Worm (Caenorhabditis elegans) whole organism, L1 larva: Measurements from ENCODE around the gene R02D5.10.

ENCODE experiments used
- C34B4.2 ChIP-seq: sonication (generic microtip); optimal IDR thresholded peaks from 2 replicates; lab custom pipeline; 2017; ENCODE audit warnings: mild to moderate bottlenecking, missing genetic modification characterization, missing compliant biosample characterization
- Y116A8C.19 ChIP-seq: sonication (generic microtip); optimal IDR thresholded peaks from 2 replicates; lab custom pipeline; 2016; ENCODE audit warnings: missing compliant biosample characterization, missing genetic modification characterization, borderline replicate concordance
- alr-1 ChIP-seq: fragments of 200-800 bp; sonication (Bioruptor generic); optimal IDR thresholded peaks from 2 replicates; lab custom pipeline; 2018; ENCODE audit warnings: borderline replicate concordance, mild to moderate bottlenecking, missing genetic modification characterization, missing compliant biosample characterization
- blmp-1 ChIP-seq: fragments of 150-350 bp; optimal IDR thresholded peaks from 2 replicates; lab custom pipeline; 2014; ENCODE audit warnings: missing biosample characterization, missing genetic modification characterization
- efl-1 ChIP-seq, 4 experiments: fragments of 150-350 bp; optimal IDR thresholded peaks in 3 of 4; peaks in 1 of 4; 1 replicate in 1 of 4; 2 replicates in 3 of 4; lab custom pipeline; 2014; ENCODE audit warnings: missing biosample characterization in 2 of 4, missing genetic modification characterization in 2 of 4, missing genetic modification reagents in 2 of 4
- elt-2 ChIP-seq: sonication (generic microtip); optimal IDR thresholded peaks from 2 replicates; lab custom pipeline; 2016; ENCODE audit warnings: missing genetic modification characterization, mild to moderate bottlenecking, inconsistent platforms, missing compliant biosample characterization, missing genetic modification reagents
- fkh-10 ChIP-seq: sonication (generic microtip); optimal IDR thresholded peaks from 2 replicates; lab custom pipeline; 2017; ENCODE audit warnings: missing biosample characterization, missing genetic modification reagents, missing genetic modification characterization
- fos-1 ChIP-seq: fragments of 150-350 bp; optimal IDR thresholded peaks from 2 replicates; lab custom pipeline; 2014; ENCODE audit warnings: missing biosample characterization, missing genetic modification characterization
- isw-1 ChIP-seq: fragments of 200-800 bp; sonication (Bioruptor generic); IDR thresholded peaks from 2 replicates; pipeline ENCODE4 v1.3.6; 2022; ENCODE audit warnings: missing genetic modification characterization, missing compliant biosample characterization
- jun-1 ChIP-seq: fragments of 150-350 bp; optimal IDR thresholded peaks from 2 replicates; lab custom pipeline; 2014; ENCODE audit warnings: missing biosample characterization, missing genetic modification reagents, missing genetic modification characterization
- lin-13 ChIP-seq: fragments of 150-350 bp; optimal IDR thresholded peaks from 2 replicates; lab custom pipeline; 2014; ENCODE audit warnings: missing biosample characterization, missing genetic modification reagents, missing genetic modification characterization
- lin-14 ChIP-seq: fragments of 200-800 bp; sonication (Bioruptor generic); optimal IDR thresholded peaks from 2 replicates; lab custom pipeline; 2018; ENCODE audit warnings: mild to moderate bottlenecking, missing genetic modification characterization, moderate library complexity, missing compliant biosample characterization
- lin-15B ChIP-seq: fragments of 150-350 bp; sonication (generic microtip); optimal IDR thresholded peaks from 3 replicates; lab custom pipeline; 2014; ENCODE audit warnings: missing biosample characterization, missing genetic modification characterization
- lin-39 ChIP-seq: fragments of 150-350 bp; optimal IDR thresholded peaks from 2 replicates; lab custom pipeline; 2014; ENCODE audit warnings: missing biosample characterization, missing genetic modification reagents, missing genetic modification characterization
- lsy-2 ChIP-seq, 2 experiments: fragments of 150-350 bp; optimal IDR thresholded peaks; 2 replicates each; lab custom pipeline; 2014; ENCODE audit warnings: missing biosample characterization in 2 of 2, missing genetic modification characterization in 2 of 2
- mab-9 ChIP-seq: fragments of 200-800 bp; sonication (Bioruptor generic); IDR thresholded peaks from 2 replicates; pipeline ENCODE4 v1.3.6; 2022; ENCODE audit warnings: missing genetic modification reagents, missing genetic modification characterization, missing compliant biosample characterization
- mdl-1 ChIP-seq, 2 experiments: fragments of 150-350 bp; optimal IDR thresholded peaks; 2 replicates each; lab custom pipeline; 2014 to 2017; ENCODE audit warnings: missing biosample characterization in 2 of 2, missing genetic modification characterization in 2 of 2, inconsistent platforms in 1 of 2
- mef-2 ChIP-seq: fragments of 150-350 bp; optimal IDR thresholded peaks from 2 replicates; lab custom pipeline; 2014; ENCODE audit warnings: missing biosample characterization, missing genetic modification characterization
- nhr-19 ChIP-seq: fragments of 200-800 bp; sonication (Bioruptor generic); conservative IDR thresholded peaks from 2 replicates; pipeline ENCODE4 v1.3.6; 2022; ENCODE audit warnings: missing genetic modification characterization, missing compliant biosample characterization
- nhr-47 ChIP-seq: sonication (generic microtip); optimal IDR thresholded peaks from 2 replicates; lab custom pipeline; 2016; ENCODE audit warnings: mild to moderate bottlenecking, missing genetic modification characterization, moderate library complexity, missing compliant biosample characterization
- nhr-76 ChIP-seq: sonication (generic microtip); optimal IDR thresholded peaks from 2 replicates; lab custom pipeline; 2017; ENCODE audit warnings: missing biosample characterization, missing genetic modification characterization
- nhr-85 ChIP-seq: sonication (generic microtip); peaks from one replicate; lab custom pipeline; 2016; ENCODE audit warnings: missing genetic modification characterization, inconsistent platforms, missing compliant biosample characterization
- nhr-90 ChIP-seq: sonication (generic microtip); optimal IDR thresholded peaks from 2 replicates; lab custom pipeline; 2016; ENCODE audit warnings: mild to moderate bottlenecking, missing genetic modification characterization, missing compliant biosample characterization; ENCODE audit not compliant: poor library complexity
- pag-3 ChIP-seq: sonication (generic microtip); optimal IDR thresholded peaks from 2 replicates; lab custom pipeline; 2017; ENCODE audit warnings: missing genetic modification characterization, mild to moderate bottlenecking, missing compliant biosample characterization, antibody characterized with exemption, borderline replicate concordance; ENCODE audit not compliant: insufficient read depth
- pqm-1 ChIP-seq: sonication (generic microtip); optimal IDR thresholded peaks from 3 replicates; lab custom pipeline; 2017; ENCODE audit warnings: missing biosample characterization, missing genetic modification characterization
- skn-1 ChIP-seq: fragments of 150-350 bp; optimal IDR thresholded peaks from 2 replicates; lab custom pipeline; 2014; ENCODE audit warnings: missing biosample characterization, missing genetic modification characterization
- snu-23 ChIP-seq: sonication (generic microtip); optimal IDR thresholded peaks from 2 replicates; lab custom pipeline; 2016; ENCODE audit warnings: missing genetic modification characterization, missing compliant biosample characterization
- sox-4 ChIP-seq: sonication (generic microtip); optimal IDR thresholded peaks from 2 replicates; lab custom pipeline; 2016; ENCODE audit warnings: missing genetic modification characterization, missing compliant biosample characterization
- tlp-1 ChIP-seq: fragments of 150-350 bp; optimal IDR thresholded peaks from 2 replicates; lab custom pipeline; 2014; ENCODE audit warnings: missing biosample characterization, missing genetic modification characterization
- unc-62 ChIP-seq: fragments of 150-350 bp; optimal IDR thresholded peaks from 2 replicates; lab custom pipeline; 2014; ENCODE audit warnings: missing biosample characterization, missing genetic modification reagents, missing genetic modification characterization
- unc-86 ChIP-seq: sonication (generic microtip); optimal IDR thresholded peaks from 2 replicates; lab custom pipeline; 2016; ENCODE audit warnings: missing genetic modification characterization, missing compliant biosample characterization
- unc-98 ChIP-seq: fragments of 200-800 bp; sonication (Bioruptor generic); IDR thresholded peaks from 2 replicates; pipeline ENCODE4 v1.3.6; 2022; ENCODE audit warnings: missing genetic modification characterization, missing compliant biosample characterization
- vab-15 ChIP-seq: sonication (generic microtip); optimal IDR thresholded peaks from 2 replicates; lab custom pipeline; 2017; ENCODE audit warnings: missing genotype, mild to moderate bottlenecking, missing genetic modification characterization, missing compliant biosample characterization
- zag-1 ChIP-seq: fragments of 150-350 bp; optimal IDR thresholded peaks from 2 replicates; lab custom pipeline; 2014; ENCODE audit warnings: missing biosample characterization, missing genetic modification characterization
- ztf-11 ChIP-seq, 2 experiments: sonication (generic microtip); optimal IDR thresholded peaks; 2 replicates each; lab custom pipeline; 2016 to 2017; ENCODE audit warnings: missing genetic modification characterization in 2 of 2, missing biosample characterization in 1 of 2, missing compliant biosample characterization in 1 of 2

Gene R02D5.10

ce11 chrV:14481401-14481800 lies 686 bp upstream of the R02D5.10 start, which contains the start of gene R02D5.7:
TSS of gene R02D5.7 (minus strand) at chrV:14481501.
- TF ChIP-seq lsy-2 (tag; optimal IDR thresholded peaks at IDR 0.05; lab: Kevin White, UChicago) (no peak), efl-1 (optimal IDR thresholded peaks at IDR 0.05; lab: Kevin White, UChicago) (no peak), efl-1 (GFP tag; optimal IDR thresholded peaks at IDR 0.05 in 1 of 2; lab: Kevin White, UChicago) (no peak), mab-9 (GFP tag; lab: Robert Waterston, UW) (no peak), nhr-90 (tag; lab: Kevin White, UChicago) (no peak), fos-1 (no peak), skn-1 (tag; lab: Kevin White, UChicago) (no peak), ztf-11 (tag; optimal IDR thresholded peaks at IDR 0.05; lab: Kevin White, UChicago) (no peak), vab-15 (no peak), pag-3 (tag; lab: Kevin White, UChicago) (no peak), mef-2 (tag; lab: Kevin White, UChicago) (no peak), blmp-1 (tag; lab: Kevin White, UChicago) (no peak), nhr-85 (tag; lab: Kevin White, UChicago) (no peak), unc-62 (GFP tag; lab: Kevin White, UChicago) (no peak), tlp-1 (tag; lab: Kevin White, UChicago) (no peak), sox-4 (tag; lab: Kevin White, UChicago) (no peak), zag-1 (tag; lab: Kevin White, UChicago) (no peak), lin-13 (GFP tag; lab: Kevin White, UChicago) (no peak), nhr-19 (GFP tag; lab: Robert Waterston, UW) (no peak), unc-86 (tag; lab: Kevin White, UChicago) (no peak), Y116A8C.19 (tag; lab: Kevin White, UChicago) (no peak)

ce11 chrV:14482728-14483210 lies 682 bp downstream of the R02D5.10 start, which contains the start of gene R02D5.3:
TSS of gene R02D5.3 (plus strand) at chrV:14483160.
- TF ChIP-seq elt-2 (tag; lab: Kevin White, UChicago): peak; percentile 34
- no peak for TF ChIP-seq mdl-1 (tag; optimal IDR thresholded peaks at IDR 0.05; lab: Kevin White, UChicago)
- TF ChIP-seq, all 84 proteins: peak for 1

- TF ChIP-seq C34B4.2: no peak
- no peak for TF ChIP-seq alr-1 (tag; lab: Kevin White, UChicago)
- no peak for TF ChIP-seq isw-1 (GFP tag; lab: Robert Waterston, UW)
Observed at ce11 chrV:14484582-14484981, 2.5 kb downstream of the R02D5.10 start, which contains the start of gene R02D5.4. TSS of gene R02D5.4 (minus strand) at chrV:14484682.

ce11 chrV:14491097-14491496 lies 9.0 kb downstream of the R02D5.10 start:
- TF ChIP-seq lin-14: peak; percentile 25
- no peak for TF ChIP-seq nhr-47 (tag; lab: Kevin White, UChicago)
- TF ChIP-seq, all 84 proteins: peak for 1

- TF ChIP-seq lin-15B (tag; lab: Kevin White, UChicago): no peak
- no peak for TF ChIP-seq jun-1 (tag; lab: Kevin White, UChicago)
- TF ChIP-seq lin-13 (GFP tag; lab: Kevin White, UChicago): no peak
- no peak for TF ChIP-seq lin-39 (tag; lab: Kevin White, UChicago)
- no peak for TF ChIP-seq snu-23 (GFP tag; lab: Kevin White, UChicago)
Observed at ce11 chrV:14493665-14494064, 11.6 kb downstream of the R02D5.10 start.

ce11 chrV:14495493-14495892 lies 13.4 kb downstream of the R02D5.10 start:
- peak; percentile 51 for TF ChIP-seq lin-14
- TF ChIP-seq tlp-1 (tag; lab: Kevin White, UChicago): no peak
- TF ChIP-seq nhr-76 (tag; lab: Kevin White, UChicago): no peak
- no peak for TF ChIP-seq unc-98 (GFP tag; lab: Robert Waterston, UW)
- TF ChIP-seq pqm-1 (tag; lab: Kevin White, UChicago): no peak
- TF ChIP-seq blmp-1 (tag; lab: Kevin White, UChicago): peak; percentile 94
- TF ChIP-seq fkh-10: no peak
